Worm (Caenorhabditis elegans) whole organism, L3 larva: ENCODE data around the gene nhr-97.

Source experiments
- ZK546.5 ChIP-seq: sonication (generic microtip); optimal IDR thresholded peaks from 2 replicates; lab custom pipeline; 2017; ENCODE audit warnings: missing biosample characterization, missing genetic modification characterization
- ama-1 ChIP-seq: fragments of 150-350 bp; optimal IDR thresholded peaks from 2 replicates; lab custom pipeline; 2018
- elt-2 ChIP-seq: sonication (generic microtip); optimal IDR thresholded peaks from 2 replicates; lab custom pipeline; 2016; ENCODE audit warnings: missing genetic modification reagents, mild to moderate bottlenecking, missing genetic modification characterization, missing compliant biosample characterization
- elt-3 ChIP-seq, 3 experiments: fragments of 150-350 bp in 1 of 3; sonication (generic microtip) in 2 of 3; optimal IDR thresholded peaks; 2 replicates in 2 of 3; 4 replicates in 1 of 3; lab custom pipeline; 2014 to 2017; ENCODE audit warnings: missing biosample characterization in 3 of 3, missing genetic modification characterization in 3 of 3
- lin-15B ChIP-seq: fragments of 150-350 bp; optimal IDR thresholded peaks from 2 replicates; lab custom pipeline; 2014; ENCODE audit warnings: missing biosample characterization, missing genetic modification characterization
- nhr-11 ChIP-seq: fragments of 150-350 bp; optimal IDR thresholded peaks from 2 replicates; lab custom pipeline; 2014; ENCODE audit warnings: missing biosample characterization, missing genetic modification characterization
- nhr-76 ChIP-seq: fragments of 150-350 bp; sonication (generic microtip); optimal IDR thresholded peaks from 5 replicates; lab custom pipeline; 2014; ENCODE audit warnings: missing biosample characterization, missing genetic modification characterization
- pha-4 ChIP-seq: fragments of 150-350 bp; optimal IDR thresholded peaks from 2 replicates; lab custom pipeline; 2014; ENCODE audit warnings: missing biosample characterization, missing genetic modification reagents, missing genetic modification characterization
- snpc-4 ChIP-seq: fragments of 150-350 bp; optimal IDR thresholded peaks from 2 replicates; lab custom pipeline; 2014; ENCODE audit warnings: missing biosample characterization, missing genetic modification characterization

- TF ChIP-seq ama-1 (lab: Kevin White, UChicago) (no peak), nhr-11 (tag; lab: Kevin White, UChicago) (no peak), elt-2 (tag; lab: Kevin White, UChicago) (no peak), snpc-4 (tag; lab: Kevin White, UChicago) (no peak), ZK546.5 (tag; lab: Kevin White, UChicago) (no peak), pha-4 (no peak), nhr-76 (tag; lab: Kevin White, UChicago) (no peak), elt-3 (tag; optimal IDR thresholded peaks at IDR 0.05; lab: Kevin White, UChicago) (no peak), lin-15B (tag; lab: Kevin White, UChicago) (no peak)
These were observed 23.5 kb upstream of the nhr-97 start for ce11 chrIV:9733904-9734303.
